Fruit fly (Drosophila melanogaster) whole organism, pupa: ENCODE results near the gene CG16723.

Experiments
- CG10348 ChIP-seq: fragments of 200-800 bp; sonication (Bioruptor generic); IDR thresholded peaks from 2 replicates; pipeline ENCODE4 v1.3.6; 2022; ENCODE audit warnings: missing biosample characterization, missing genetic modification characterization
- CG14655 ChIP-seq: fragments of 200-800 bp; sonication (Bioruptor generic); optimal IDR thresholded peaks from 3 replicates; lab custom pipeline; 2017; ENCODE audit warnings: mild to moderate bottlenecking, missing biosample characterization, missing genetic modification reagents, missing genetic modification characterization
- CG15710 ChIP-seq: fragments of 200-800 bp; sonication (Bioruptor generic); optimal IDR thresholded peaks from 2 replicates; lab custom pipeline; 2018; ENCODE audit warnings: missing biosample characterization, mild to moderate bottlenecking, missing genetic modification characterization, moderate library complexity
- CG17806 ChIP-seq: fragments of 200-800 bp; sonication (Bioruptor generic); optimal IDR thresholded peaks from 2 replicates; lab custom pipeline; 2018; ENCODE audit warnings: missing biosample characterization, mild to moderate bottlenecking, missing genetic modification characterization, moderate library complexity
- CG4496 ChIP-seq: fragments of 200-800 bp; sonication (Bioruptor generic); IDR thresholded peaks from 3 replicates; pipeline ENCODE4 v1.3.6; 2022; ENCODE audit warnings: missing biosample characterization, missing genetic modification characterization
- CG9948 ChIP-seq: fragments of 200-800 bp; sonication (Bioruptor generic); optimal IDR thresholded peaks from 2 replicates; lab custom pipeline; 2018; ENCODE audit warnings: missing biosample characterization, mild to moderate bottlenecking, missing genetic modification characterization, moderate library complexity
- Pif1B ChIP-seq: fragments of 200-800 bp; sonication (Bioruptor generic); optimal IDR thresholded peaks from 3 replicates; lab custom pipeline; 2016; ENCODE audit warnings: missing biosample characterization, missing genetic modification characterization

dm6 chr3R:23639583-23639982 lies 43.5 kb upstream of the CG16723 start:
- TF ChIP-seq Pif1B (GFP tag; lab: Kevin White, UChicago) (no peak), CG4496 (no peak), CG17806 (tag; lab: Kevin White, UChicago) (no peak), CG9948 (tag; lab: Kevin White, UChicago) (no peak), CG10348 (GFP tag; lab: Robert Waterston, UW) (no peak), CG15710 (tag; lab: Kevin White, UChicago) (no peak), CG14655 (no peak)
